Fruit fly (Drosophila melanogaster): ENCODE measurements around the gene Bub1.
A peak's percentile ranks its signal among the peaks of the same experiment; 100 is the strongest.

- no peak for TF ChIP-seq Rel (GFP tag; optimal IDR thresholded peaks at IDR 0.05)
- TF ChIP-seq Rel (tag; optimal IDR thresholded peaks at IDR 0.05): no peak
- TF ChIP-seq tai (GFP tag; optimal IDR thresholded peaks at IDR 0.05): no peak
- no peak for TF ChIP-seq CG32264 (GFP tag; optimal IDR thresholded peaks at IDR 0.05)
- TF ChIP-seq usp (GFP tag; optimal IDR thresholded peaks at IDR 0.05): no peak
- peak; percentile 9 for TF ChIP-seq h (GFP tag; optimal IDR thresholded peaks at IDR 0.05)
- no peak for TF ChIP-seq CG9705 (GFP tag; optimal IDR thresholded peaks at IDR 0.05)
- TF ChIP-seq woc (GFP tag; optimal IDR thresholded peaks at IDR 0.05): no peak
- peak; percentile 37 for TF ChIP-seq OdsH (GFP tag; optimal IDR thresholded peaks at IDR 0.05)
- no peak for TF ChIP-seq GATAd (GFP tag; optimal IDR thresholded peaks at IDR 0.05)
- TF ChIP-seq rgr (GFP tag; optimal IDR thresholded peaks at IDR 0.05): peak; percentile 9
- TF ChIP-seq psq (GFP tag; optimal IDR thresholded peaks at IDR 0.05): peak; percentile 1
- TF ChIP-seq Abd-B (GFP tag; optimal IDR thresholded peaks at IDR 0.05): no peak
- TF ChIP-seq Jra (GFP tag; optimal IDR thresholded peaks at IDR 0.05): no peak
These were observed 11.3 kb downstream of the Bub1 start for dm6 chr2L:5289921-5290320.
